Fruit fly (Drosophila melanogaster) whole organism, prepupa: ENCODE data around the gene sky.

Experiments used
- CG16779 ChIP-seq: fragments of 200-800 bp; sonication (Bioruptor generic); optimal IDR thresholded peaks from 3 replicates; lab custom pipeline; 2017; ENCODE audit warnings: missing biosample characterization, mild to moderate bottlenecking, missing genetic modification characterization
- lz ChIP-seq: fragments of 200-800 bp; sonication (Bioruptor generic); optimal IDR thresholded peaks from 3 replicates; lab custom pipeline; 2016; ENCODE audit warnings: missing biosample characterization, missing genetic modification characterization

dm6 chr2L:20898478-20899075 lies 20.2 kb downstream of the sky start:
- TF ChIP-seq CG16779, result no peak
- no peak for TF ChIP-seq lz
